Worm (Caenorhabditis elegans): ENCODE data around the gene ttc-36.

- TF ChIP-seq snpc-1.3 (tag; optimal IDR thresholded peaks at IDR 0.05; ENCODE audit: insufficient read depth), result no peak
- no peak for TF ChIP-seq attf-6 (GFP tag; IDR thresholded peaks at IDR 0.05)
Observed at ce11 chrII:9989533-9989932, 40.5 kb upstream of the ttc-36 start.

Measured in whole organism, young adult.